Fruit fly (Drosophila melanogaster): Measurements from ENCODE around the gene CG2186.

DNA sequence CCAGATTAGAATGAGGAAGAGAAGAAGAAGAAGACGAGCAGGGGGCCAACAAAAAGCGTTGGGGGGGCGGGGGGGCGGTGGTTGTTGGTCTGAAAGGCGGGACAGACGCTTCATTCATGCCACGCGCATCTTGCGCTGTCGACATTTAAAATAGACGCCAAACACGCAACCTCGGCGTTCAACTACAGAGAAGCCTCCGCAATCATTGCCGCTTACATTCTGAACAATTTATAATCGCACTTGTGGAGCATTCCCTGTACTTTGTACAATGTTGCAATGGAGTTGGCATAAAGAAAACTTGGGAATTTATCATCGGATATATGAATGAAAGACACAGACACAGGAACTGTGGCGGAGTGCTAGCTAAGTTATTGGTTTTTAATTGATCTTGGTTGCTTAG lies 36.7 kb upstream of the CG2186 start:
- TF ChIP-seq Myc (optimal IDR thresholded peaks at IDR 0.05) = no peak
- TF ChIP-seq insv (optimal IDR thresholded peaks at IDR 0.05) = no peak
- TF ChIP-seq Sin3A (optimal IDR thresholded peaks at IDR 0.05) = no peak
- no peak for TF ChIP-seq ttk (optimal IDR thresholded peaks at IDR 0.05)
